Worm (Caenorhabditis elegans): Measurements from ENCODE around the gene srbc-34.

DNA sequence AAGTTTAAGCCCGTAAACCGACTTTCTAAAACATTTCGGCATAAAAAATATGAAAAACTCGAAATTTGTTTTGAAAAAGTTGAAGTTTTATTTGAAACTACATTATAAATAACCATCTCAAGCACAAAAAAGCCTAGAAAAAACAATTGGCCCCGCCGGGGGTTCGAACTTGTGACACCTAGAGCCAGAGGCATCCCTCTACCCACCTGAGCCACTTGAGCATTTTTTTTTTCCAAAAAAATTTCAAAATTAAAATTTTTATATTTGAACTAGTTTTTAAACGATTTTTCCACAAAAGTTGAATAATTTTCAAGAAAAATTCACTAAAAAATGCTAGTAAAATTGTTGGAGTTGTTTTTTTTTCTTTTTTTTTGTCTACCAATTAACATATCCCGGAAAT lies 17.6 kb downstream of the srbc-34 start:
- TF ChIP-seq nhr-77 (tag; optimal IDR thresholded peaks at IDR 0.05) = no peak
- no peak for TF ChIP-seq ztf-11 (tag; optimal IDR thresholded peaks at IDR 0.05)
- TF ChIP-seq spr-1 (tag; optimal IDR thresholded peaks at IDR 0.05) = no peak
- TF ChIP-seq snpc-4 (tag; optimal IDR thresholded peaks at IDR 0.05) = no peak
- no peak for TF ChIP-seq dmd-9 (GFP tag; IDR thresholded peaks at IDR 0.05)
- TF ChIP-seq zag-1 (tag; optimal IDR thresholded peaks at IDR 0.05) = no peak
- no peak for TF ChIP-seq nhr-28 (tag; optimal IDR thresholded peaks at IDR 0.05)
- TF ChIP-seq nhr-76 (tag; optimal IDR thresholded peaks at IDR 0.05) = no peak
- no peak for TF ChIP-seq nhr-6 (tag; optimal IDR thresholded peaks at IDR 0.05)
- TF ChIP-seq lsy-2 (tag; optimal IDR thresholded peaks at IDR 0.05) = no peak
- TF ChIP-seq mdl-1 (tag; optimal IDR thresholded peaks at IDR 0.05) = no peak
- no peak for TF ChIP-seq dve-1 (tag; optimal IDR thresholded peaks at IDR 0.05; ENCODE audit: insufficient read depth)
- no peak for TF ChIP-seq unc-130 (GFP tag; optimal IDR thresholded peaks at IDR 0.05)
